Fruit fly (Drosophila melanogaster) whole organism, embryonic: ENCODE results near the gene CG31016.
A peak's percentile ranks its signal among the peaks of the same experiment; 100 is the strongest.

Experiments used
- Abd-B ChIP-seq: fragments of 200-800 bp; sonication (Bioruptor generic); optimal IDR thresholded peaks from 2 replicates; lab custom pipeline; 2018; ENCODE audit warnings: missing biosample characterization, mild to moderate bottlenecking, missing genetic modification characterization, moderate library complexity
- Awh ChIP-seq: fragments of 200-800 bp; sonication (Bioruptor generic); IDR thresholded peaks from 2 replicates; pipeline ENCODE4, ENCODE4 v1.3.6; 2022; ENCODE audit warnings: missing biosample characterization, missing genetic modification characterization
- BtbVII ChIP-seq: fragments of 200-800 bp; sonication (Bioruptor generic); optimal IDR thresholded peaks from 3 replicates; lab custom pipeline; 2017; ENCODE audit warnings: missing biosample characterization, mild to moderate bottlenecking, missing genetic modification characterization
- CG10147 ChIP-seq: fragments of 200-800 bp; sonication (Bioruptor generic); optimal IDR thresholded peaks from 2 replicates; lab custom pipeline; 2019; ENCODE audit warnings: missing biosample characterization, mild to moderate bottlenecking, missing genetic modification characterization, moderate library complexity
- CG10543 ChIP-seq: fragments of 200-800 bp; sonication (Bioruptor generic); optimal IDR thresholded peaks from 3 replicates; lab custom pipeline; 2017; ENCODE audit warnings: missing biosample characterization, mild to moderate bottlenecking, missing genetic modification characterization, moderate library complexity
- CG13424 ChIP-seq: fragments of 200-800 bp; sonication (Bioruptor generic); optimal IDR thresholded peaks from 2 replicates; lab custom pipeline; 2019; ENCODE audit warnings: missing biosample characterization, mild to moderate bottlenecking, missing genetic modification characterization, moderate library complexity
- CG15269 ChIP-seq: fragments of 200-800 bp; sonication (Bioruptor generic); optimal IDR thresholded peaks from 2 replicates; lab custom pipeline; 2018; ENCODE audit warnings: missing biosample characterization, mild to moderate bottlenecking, missing genetic modification characterization, moderate library complexity
- CG15601 ChIP-seq: fragments of 200-800 bp; sonication (Bioruptor generic); optimal IDR thresholded peaks from 3 replicates; lab custom pipeline; 2019; ENCODE audit warnings: missing biosample characterization, mild to moderate bottlenecking, missing genetic modification characterization, moderate library complexity
- CG17328 ChIP-seq: fragments of 200-800 bp; sonication (Bioruptor generic); IDR thresholded peaks from 2 replicates; pipeline ENCODE4 v1.3.6; 2022; ENCODE audit warnings: missing biosample characterization, missing genetic modification characterization
- CG17568 ChIP-seq: fragments of 200-800 bp; sonication (Bioruptor generic); optimal IDR thresholded peaks from 2 replicates; lab custom pipeline; 2018; ENCODE audit warnings: missing biosample characterization, mild to moderate bottlenecking, missing genetic modification characterization, moderate library complexity
- CG17829 ChIP-seq: fragments of 200-800 bp; optimal IDR thresholded peaks from 2 replicates; lab custom pipeline; 2019; ENCODE audit warnings: missing biosample characterization, mild to moderate bottlenecking, missing genetic modification characterization, moderate library complexity
- CG2678 ChIP-seq: fragments of 200-800 bp; sonication (Bioruptor generic); optimal IDR thresholded peaks from 3 replicates; lab custom pipeline; 2019; ENCODE audit warnings: missing biosample characterization, mild to moderate bottlenecking, missing genetic modification characterization, moderate library complexity
- CG3281 ChIP-seq: fragments of 200-800 bp; sonication (Bioruptor generic); optimal IDR thresholded peaks from 3 replicates; lab custom pipeline; 2017; ENCODE audit warnings: missing biosample characterization, mild to moderate bottlenecking, missing genetic modification characterization
- CG34376 ChIP-seq: fragments of 200-800 bp; sonication (Bioruptor generic); optimal IDR thresholded peaks from 2 replicates; lab custom pipeline; 2018; ENCODE audit warnings: missing biosample characterization, mild to moderate bottlenecking, missing genetic modification characterization
- CG4820 ChIP-seq: fragments of 200-800 bp; sonication (Bioruptor generic); optimal IDR thresholded peaks from 3 replicates; lab custom pipeline; 2016; ENCODE audit warnings: missing biosample characterization, missing genetic modification characterization
- CG6175 ChIP-seq: fragments of 200-800 bp; sonication (Bioruptor generic); IDR thresholded peaks from 3 replicates; pipeline ENCODE4 v1.3.6; 2022; ENCODE audit warnings: missing biosample characterization, missing genetic modification characterization
- CG7786 ChIP-seq: fragments of 200-800 bp; sonication (Bioruptor generic); optimal IDR thresholded peaks from 2 replicates; lab custom pipeline; 2016; ENCODE audit warnings: missing biosample characterization, missing genetic modification characterization
- CG8924 ChIP-seq: fragments of 200-800 bp; optimal IDR thresholded peaks from 3 replicates; lab custom pipeline; 2019; ENCODE audit warnings: missing biosample characterization, mild to moderate bottlenecking, missing genetic modification characterization, moderate library complexity
- Chrac-16 ChIP-seq: fragments of 200-800 bp; sonication (Bioruptor generic); optimal IDR thresholded peaks from 3 replicates; lab custom pipeline; 2016; ENCODE audit warnings: missing biosample characterization, missing genetic modification characterization
- Hr51 ChIP-seq, 2 experiments: fragments of 200-800 bp; sonication (Bioruptor generic); optimal IDR thresholded peaks; 2 replicates in 1 of 2; 3 replicates in 1 of 2; lab custom pipeline; 2016 to 2018; ENCODE audit warnings: missing biosample characterization in 2 of 2, missing genetic modification characterization in 2 of 2, mild to moderate bottlenecking in 1 of 2, moderate library complexity in 1 of 2
- Lpt ChIP-seq: fragments of >200 bp; optimal IDR thresholded peaks from 2 replicates; lab custom pipeline; 2018; ENCODE audit warnings: missing biosample characterization, missing genetic modification characterization
- Meics ChIP-seq: fragments of 200-800 bp; sonication (Bioruptor generic); optimal IDR thresholded peaks from 2 replicates; lab custom pipeline; 2017; ENCODE audit warnings: missing biosample characterization, mild to moderate bottlenecking, missing genetic modification characterization
- Neu2 ChIP-seq: fragments of 200-800 bp; sonication (Bioruptor generic); optimal IDR thresholded peaks from 3 replicates; lab custom pipeline; 2016; ENCODE audit warnings: missing biosample characterization, missing genetic modification characterization, borderline replicate concordance
- Opbp ChIP-seq: fragments of 200-800 bp; sonication (Bioruptor generic); IDR thresholded peaks from 3 replicates; pipeline ENCODE4 v1.3.6; 2022; ENCODE audit warnings: missing biosample characterization, missing genetic modification characterization; ENCODE audit not compliant: partially characterized antibody
- Optix ChIP-seq: fragments of 200-800 bp; sonication (Bioruptor generic); IDR thresholded peaks from 3 replicates; pipeline ENCODE4 v1.3.6; 2022; ENCODE audit warnings: missing biosample characterization, missing genetic modification characterization
- Ptx1 ChIP-seq: fragments of 200-800 bp; sonication (Bioruptor generic); IDR thresholded peaks from 2 replicates; pipeline ENCODE4 v1.3.6; 2022; ENCODE audit warnings: missing biosample characterization, missing genetic modification characterization
- Scr ChIP-seq: fragments of 200-800 bp; sonication (Bioruptor generic); IDR thresholded peaks from 2 replicates; pipeline ENCODE4 v1.3.6; 2022; ENCODE audit warnings: missing biosample characterization, missing genetic modification characterization; ENCODE audit not compliant: partially characterized antibody
- YL-1 ChIP-seq: fragments of 200-800 bp; sonication (Bioruptor generic); optimal IDR thresholded peaks from 3 replicates; lab custom pipeline; 2017; ENCODE audit warnings: missing biosample characterization, mild to moderate bottlenecking, missing genetic modification characterization
- amos ChIP-seq: fragments of 200-800 bp; sonication (Bioruptor generic); IDR thresholded peaks from 2 replicates; pipeline ENCODE4 v1.3.6; 2022; ENCODE audit warnings: missing biosample characterization, missing genetic modification characterization; ENCODE audit not compliant: partially characterized antibody
- az2 ChIP-seq: fragments of 200-800 bp; sonication (Bioruptor generic); optimal IDR thresholded peaks from 3 replicates; lab custom pipeline; 2016; ENCODE audit warnings: missing biosample characterization, missing genetic modification characterization
- cg ChIP-seq: fragments of 200-800 bp; sonication (Bioruptor generic); optimal IDR thresholded peaks from 3 replicates; lab custom pipeline; 2019; ENCODE audit warnings: missing biosample characterization, mild to moderate bottlenecking, missing genetic modification characterization, moderate library complexity
- croc ChIP-seq: fragments of 200-800 bp; sonication (Bioruptor generic); conservative IDR thresholded peaks from 3 replicates; pipeline ENCODE4 v1.3.6; 2022; ENCODE audit warnings: missing biosample characterization, missing genetic modification characterization
- grau ChIP-seq: fragments of 200-800 bp; optimal IDR thresholded peaks from 3 replicates; lab custom pipeline; 2019; ENCODE audit warnings: missing biosample characterization, mild to moderate bottlenecking, missing genetic modification characterization, moderate library complexity
- hbn ChIP-seq: fragments of 200-800 bp; sonication (Bioruptor generic); IDR thresholded peaks from 2 replicates; pipeline ENCODE4 v1.3.6; 2022; ENCODE audit warnings: missing biosample characterization, missing genetic modification characterization; ENCODE audit not compliant: partially characterized antibody
- kah ChIP-seq: fragments of 200-800 bp; sonication (Bioruptor generic); optimal IDR thresholded peaks from 2 replicates; lab custom pipeline; 2018; ENCODE audit warnings: missing biosample characterization, mild to moderate bottlenecking, missing genetic modification characterization
- kni ChIP-seq: fragments of 200-800 bp; sonication (Bioruptor generic); optimal IDR thresholded peaks from 3 replicates; lab custom pipeline; 2017; ENCODE audit warnings: mild to moderate bottlenecking, missing biosample characterization, missing genetic modification reagents, missing genetic modification characterization
- lilli ChIP-seq: fragments of 200-800 bp; sonication (Bioruptor generic); optimal IDR thresholded peaks from 3 replicates; lab custom pipeline; 2016; ENCODE audit warnings: missing biosample characterization, missing genetic modification characterization
- mirr ChIP-seq: fragments of 200-800 bp; sonication (Bioruptor generic); optimal IDR thresholded peaks from 3 replicates; lab custom pipeline; 2018; ENCODE audit warnings: missing biosample characterization, mild to moderate bottlenecking, missing genetic modification characterization
- mld ChIP-seq: fragments of 200-800 bp; sonication (Bioruptor generic); IDR thresholded peaks from 3 replicates; pipeline ENCODE4 v1.3.6; 2022; ENCODE audit warnings: missing biosample characterization, missing genetic modification characterization; ENCODE audit not compliant: partially characterized antibody
- nom ChIP-seq: fragments of 200-800 bp; sonication (Bioruptor generic); optimal IDR thresholded peaks from 2 replicates; lab custom pipeline; 2017; ENCODE audit warnings: missing biosample characterization, missing genetic modification characterization, mild to moderate bottlenecking, moderate library complexity, missing genetic modification reagents
- pan ChIP-seq, 4 experiments: fragments of >200 bp in 3 of 4; fragments of 200-800 bp in 1 of 4; sonication (Bioruptor generic) in 1 of 4; optimal IDR thresholded peaks in 3 of 4; IDR thresholded peaks in 1 of 4; 2 replicates each; pipeline versions ENCODE4 v1.3.6 to Lab custom; 2017 to 2022; ENCODE audit warnings: missing biosample characterization in 2 of 4, missing genetic modification characterization in 2 of 4, mixed read lengths in 1 of 4
- seq ChIP-seq: fragments of 200-800 bp; sonication (Bioruptor generic); IDR thresholded peaks from 2 replicates; pipeline ENCODE4 v1.3.6; 2022; ENCODE audit warnings: missing biosample characterization, missing genetic modification characterization
- sna ChIP-seq: fragments of 200-800 bp; sonication (Bioruptor generic); IDR thresholded peaks from 2 replicates; pipeline ENCODE4 v1.3.6; 2022; ENCODE audit warnings: missing biosample characterization, missing genetic modification characterization; ENCODE audit not compliant: partially characterized antibody
- tgo ChIP-seq: fragments of 200-800 bp; sonication (Bioruptor generic); IDR thresholded peaks from 3 replicates; pipeline ENCODE4 v1.3.6; 2022; ENCODE audit warnings: missing biosample characterization, missing genetic modification characterization
- tup ChIP-seq: fragments of 200-800 bp; sonication (Bioruptor generic); optimal IDR thresholded peaks from 2 replicates; lab custom pipeline; 2016; ENCODE audit warnings: missing biosample characterization, mild to moderate bottlenecking, missing genetic modification characterization, moderate library complexity
- usp ChIP-seq: fragments of >200 bp; optimal IDR thresholded peaks from 2 replicates; lab custom pipeline; 2017; ENCODE audit warnings: missing biosample characterization, missing genetic modification characterization
- zen2 ChIP-seq: fragments of 200-800 bp; sonication (Bioruptor generic); IDR thresholded peaks from 3 replicates; pipeline ENCODE4 v1.3.6; 2022; ENCODE audit warnings: missing biosample characterization, missing genetic modification characterization; ENCODE audit not compliant: partially characterized antibody

The CG31016 gene

dm6 chr3R:30564479-30564878, 41.5 kb upstream of the CG31016 start (continued):
- TF ChIP-seq Abd-B (GFP tag; lab: Kevin White, UChicago) = no peak
- 0 out of 2 replicates have a peak, but pooled peaks have one; percentile 9 for TF ChIP-seq seq (GFP tag; lab: Robert Waterston, UW)
- no peak for TF ChIP-seq mirr (GFP tag; lab: Kevin White, UChicago)
- TF ChIP-seq Scr (GFP tag; lab: Robert Waterston, UW) = no peak
- TF ChIP-seq Meics (GFP tag; lab: Kevin White, UChicago) = peak; percentile 35
- no peak for TF ChIP-seq kni (GFP tag; lab: Kevin White, UChicago)
- no peak for TF ChIP-seq CG15601 (tag; lab: Kevin White, UChicago)
- TF ChIP-seq Lpt = no peak
- no peak for TF ChIP-seq CG17328
- no peak for TF ChIP-seq Neu2 (GFP tag; lab: Kevin White, UChicago)
- no peak for TF ChIP-seq CG10147 (GFP tag; lab: Kevin White, UChicago)
- no peak for TF ChIP-seq zen2
- TF ChIP-seq nom = no peak
- no peak for TF ChIP-seq kah (GFP tag; lab: Kevin White, UChicago)
- TF ChIP-seq mld (GFP tag; lab: Robert Waterston, UW) = no peak
- TF ChIP-seq CG15269 = peak; percentile 24
- TF ChIP-seq sna (GFP tag; lab: Robert Waterston, UW) = no peak
- TF ChIP-seq CG6175 (GFP tag; lab: Robert Waterston, UW) = no peak
- TF ChIP-seq CG34376 (GFP tag; lab: Kevin White, UChicago) = no peak
- TF ChIP-seq CG8924 = no peak
- no peak for TF ChIP-seq croc (GFP tag; lab: Robert Waterston, UW)
- TF ChIP-seq CG3281 (GFP tag; lab: Kevin White, UChicago) = peak; percentile 3
- TF ChIP-seq Optix (GFP tag; lab: Robert Waterston, UW) = no peak
- TF ChIP-seq CG13424 (tag; lab: Kevin White, UChicago) = no peak
- no peak for TF ChIP-seq Ptx1
- TF ChIP-seq CG7786 = no peak
- TF ChIP-seq Opbp (GFP tag; lab: Robert Waterston, UW) = no peak
- TF ChIP-seq Hr51 (GFP tag; optimal IDR thresholded peaks at IDR 0.05; lab: Kevin White, UChicago) = no peak
- TF ChIP-seq CG17829 (tag; lab: Kevin White, UChicago) = no peak
- no peak for TF ChIP-seq usp (GFP tag; lab: Kevin White, UChicago)
- TF ChIP-seq cg = no peak
- TF ChIP-seq lilli (GFP tag; lab: Kevin White, UChicago) = peak; percentile 17
- no peak for TF ChIP-seq hbn
- TF ChIP-seq Awh (GFP tag; lab: Robert Waterston, UW) = no peak
- TF ChIP-seq CG4820 (GFP tag; lab: Kevin White, UChicago) = no peak
- no peak for TF ChIP-seq tup (GFP tag; lab: Kevin White, UChicago)
- peak; percentile 37 for TF ChIP-seq CG2678 (tag; lab: Kevin White, UChicago)
- no peak for TF ChIP-seq CG17568 (GFP tag; lab: Kevin White, UChicago)
- no peak for TF ChIP-seq amos (GFP tag; lab: Robert Waterston, UW)
- TF ChIP-seq YL-1 (GFP tag; lab: Kevin White, UChicago) = no peak
- no peak for TF ChIP-seq CG10543 (GFP tag; lab: Kevin White, UChicago)
- no peak for TF ChIP-seq tgo (GFP tag; lab: Robert Waterston, UW)
- no peak for TF ChIP-seq Chrac-16 (GFP tag; lab: Kevin White, UChicago)
- no peak for TF ChIP-seq BtbVII (GFP tag; lab: Kevin White, UChicago)
- peak; percentile 11 for TF ChIP-seq grau
- no peak for TF ChIP-seq az2 (GFP tag; lab: Kevin White, UChicago)
- no peak for TF ChIP-seq pan (optimal IDR thresholded peaks at IDR 0.05; lab: Kevin White, UChicago)
- peak in 1 of 2 experiments; percentile 14 for TF ChIP-seq pan (GFP tag; optimal IDR thresholded peaks at IDR 0.05 in 1 of 2, IDR thresholded peaks at IDR 0.05 in 1 of 2)
